Fruit fly (Drosophila melanogaster) whole organism, adult: ENCODE results near the gene CG31104.
A peak's percentile ranks its signal among the peaks of the same experiment; 100 is the strongest.

Source experiments
- CG11617 ChIP-seq: fragments of 200-800 bp; sonication (Bioruptor generic); optimal IDR thresholded peaks from 2 replicates; lab custom pipeline; 2017; ENCODE audit warnings: mild to moderate bottlenecking, missing biosample characterization, missing genetic modification reagents, missing genetic modification characterization
- CG12768 ChIP-seq: fragments of 200-800 bp; sonication (Bioruptor generic); optimal IDR thresholded peaks from 2 replicates; lab custom pipeline; 2017; ENCODE audit warnings: missing biosample characterization, missing genetic modification characterization, mild to moderate bottlenecking, moderate library complexity, missing genetic modification reagents
- CG14711 ChIP-seq: fragments of 200-800 bp; sonication (Bioruptor generic); optimal IDR thresholded peaks from 2 replicates; lab custom pipeline; 2018; ENCODE audit warnings: missing biosample characterization, mild to moderate bottlenecking, missing genetic modification characterization, moderate library complexity
- CG1620 ChIP-seq: fragments of 200-800 bp; sonication (Bioruptor generic); optimal IDR thresholded peaks from 2 replicates; lab custom pipeline; 2016; ENCODE audit warnings: missing biosample characterization, missing genetic modification characterization
- CG33017 ChIP-seq: fragments of 200-800 bp; sonication (Bioruptor generic); optimal IDR thresholded peaks from 2 replicates; lab custom pipeline; 2018; ENCODE audit warnings: missing biosample characterization, mild to moderate bottlenecking, missing genetic modification characterization, moderate library complexity
- CG5204 ChIP-seq: fragments of 200-800 bp; sonication (Bioruptor generic); optimal IDR thresholded peaks from 2 replicates; lab custom pipeline; 2016; ENCODE audit warnings: missing biosample characterization, missing genetic modification characterization
- CG7045 ChIP-seq: fragments of 200-800 bp; sonication (Bioruptor generic); optimal IDR thresholded peaks from 2 replicates; lab custom pipeline; 2017; ENCODE audit warnings: missing biosample characterization, mild to moderate bottlenecking, missing genetic modification characterization
- CG7101 ChIP-seq: fragments of 200-800 bp; sonication (Bioruptor generic); optimal IDR thresholded peaks from 2 replicates; lab custom pipeline; 2018; ENCODE audit warnings: missing biosample characterization, mild to moderate bottlenecking, missing genetic modification characterization, moderate library complexity
- Clk ChIP-seq: fragments of 200-800 bp; sonication (Bioruptor generic); optimal IDR thresholded peaks from 2 replicates; lab custom pipeline; 2017; ENCODE audit warnings: missing biosample characterization, missing genetic modification characterization
- Crg-1 ChIP-seq: fragments of 200-800 bp; sonication (Bioruptor generic); optimal IDR thresholded peaks from 2 replicates; lab custom pipeline; 2016; ENCODE audit warnings: missing biosample characterization, missing genetic modification characterization
- Hr96 ChIP-seq: fragments of 200-800 bp; sonication (Bioruptor generic); optimal IDR thresholded peaks from 2 replicates; lab custom pipeline; 2016; ENCODE audit warnings: missing biosample characterization, missing genetic modification characterization
- Mnt ChIP-seq: fragments of 200-800 bp; sonication (Bioruptor generic); optimal IDR thresholded peaks from 2 replicates; lab custom pipeline; 2016; ENCODE audit warnings: missing biosample characterization, mild to moderate bottlenecking, missing genetic modification characterization
- bab1 ChIP-seq: fragments of 200-800 bp; sonication (Bioruptor generic); optimal IDR thresholded peaks from 3 replicates; lab custom pipeline; 2019; ENCODE audit warnings: missing biosample characterization, mild to moderate bottlenecking, missing genetic modification characterization, moderate library complexity
- cic ChIP-seq: fragments of 200-800 bp; sonication (Bioruptor generic); optimal IDR thresholded peaks from 2 replicates; lab custom pipeline; 2017; ENCODE audit warnings: missing biosample characterization, mild to moderate bottlenecking, missing genetic modification characterization, moderate library complexity
- cnc ChIP-seq, 2 experiments: fragments of >200 bp; optimal IDR thresholded peaks; 2 replicates each; lab custom pipeline; 2017
- kay ChIP-seq: fragments of 200-800 bp; sonication (Bioruptor generic); peaks from one replicate; lab custom pipeline; 2016; ENCODE audit warnings: missing biosample characterization, missing genetic modification characterization, borderline replicate concordance
- ovo ChIP-seq: fragments of 200-800 bp; sonication (Bioruptor generic); optimal IDR thresholded peaks from 2 replicates; lab custom pipeline; 2016; ENCODE audit warnings: missing biosample characterization, missing genetic modification characterization
- pad ChIP-seq: fragments of 200-800 bp; sonication (Bioruptor generic); optimal IDR thresholded peaks from 3 replicates; lab custom pipeline; 2017; ENCODE audit warnings: missing biosample characterization, missing genetic modification characterization, mild to moderate bottlenecking, moderate library complexity, missing genetic modification reagents
- tj ChIP-seq: fragments of 200-800 bp; sonication (Bioruptor generic); optimal IDR thresholded peaks from 3 replicates; lab custom pipeline; 2017; ENCODE audit warnings: missing biosample characterization, mild to moderate bottlenecking, missing genetic modification characterization, moderate library complexity
- toe ChIP-seq: fragments of 200-800 bp; sonication (Bioruptor generic); optimal IDR thresholded peaks from 2 replicates; lab custom pipeline; 2016; ENCODE audit warnings: missing biosample characterization, missing genetic modification characterization

CG31104 gene

DNA sequence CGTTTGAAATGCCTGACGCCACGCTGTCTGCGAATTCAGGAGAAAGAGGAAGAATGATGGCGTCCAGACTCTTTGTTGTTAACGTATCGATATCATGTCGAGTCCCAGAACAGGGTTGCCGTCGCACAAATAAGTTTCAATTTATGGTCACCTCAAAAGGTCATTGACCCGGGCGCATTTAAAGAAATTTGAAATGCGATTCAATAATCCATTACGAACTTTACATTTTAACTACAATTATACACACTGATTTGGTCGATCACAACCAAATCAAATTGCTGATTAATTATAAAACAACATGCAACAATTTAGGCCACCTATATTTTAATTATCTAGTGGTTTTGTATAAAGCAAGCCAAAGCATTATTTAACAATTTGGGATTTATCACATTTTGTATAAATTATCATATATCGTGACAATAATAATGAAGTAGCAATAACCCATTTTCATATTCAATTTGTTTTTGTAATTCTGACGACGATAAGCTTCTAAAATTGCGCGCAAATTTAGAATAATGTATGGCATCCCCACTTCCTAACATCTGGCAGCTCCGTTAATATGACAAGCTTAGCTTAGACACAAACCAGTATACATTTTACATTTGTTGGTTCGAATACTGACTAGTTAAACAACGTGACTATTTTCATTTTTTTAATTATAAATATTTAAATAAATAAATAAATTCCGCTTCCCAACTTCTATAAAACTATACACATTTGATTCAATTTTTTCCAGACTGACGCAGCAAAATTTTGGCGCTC is 40.0 kb upstream of the CG31104 start, which contains the start of gene bam:
Gene bam (minus strand): TSS at position 58 of the 762 bp plus-strand sequence.
- TF ChIP-seq CG7045 (GFP tag; lab: Kevin White, UChicago) (no peak), Crg-1 (GFP tag; lab: Kevin White, UChicago) (peak; percentile 53), Mnt (GFP tag; lab: Kevin White, UChicago) (peak; percentile 44), CG12768 (GFP tag; lab: Kevin White, UChicago) (no peak), cic (no peak), CG14711 (tag; lab: Kevin White, UChicago) (peak; percentile 67), bab1 (GFP tag; lab: Kevin White, UChicago) (peak; percentile 44), CG1620 (GFP tag; lab: Kevin White, UChicago) (no peak), cnc (optimal IDR thresholded peaks at IDR 0.05; lab: Kevin White, UChicago) (no peak), CG11617 (GFP tag; lab: Kevin White, UChicago) (no peak), tj (GFP tag; lab: Kevin White, UChicago) (no peak), CG33017 (tag; lab: Kevin White, UChicago) (no peak), CG7101 (tag; lab: Kevin White, UChicago) (no peak), toe (no peak), ovo (GFP tag; lab: Kevin White, UChicago) (no peak), pad (GFP tag; lab: Kevin White, UChicago) (no peak), kay (peak; percentile 71), CG5204 (GFP tag; lab: Kevin White, UChicago) (no peak)

DNA sequence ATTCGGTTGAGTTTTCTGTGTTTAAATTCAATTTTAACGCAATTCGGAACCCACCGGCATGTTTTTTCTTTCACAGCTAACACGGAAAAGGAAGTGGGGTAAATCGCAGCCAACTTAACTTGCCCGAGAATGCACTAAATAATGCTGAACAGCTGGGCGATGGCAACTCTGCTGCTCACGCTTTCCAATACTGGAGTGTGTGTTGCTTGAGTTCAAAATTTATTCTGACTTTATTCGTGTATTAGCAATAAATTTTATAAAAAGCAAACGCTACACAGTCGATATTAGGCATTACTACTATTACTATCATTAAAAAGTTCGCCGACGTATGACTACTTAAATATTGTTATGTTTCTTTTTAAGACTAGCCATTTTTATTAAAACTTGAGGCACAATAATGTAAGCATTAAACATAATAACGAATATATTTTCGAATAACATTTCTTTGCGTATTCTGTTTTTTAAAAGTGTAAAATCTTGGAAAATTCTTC is 37.8 kb upstream of the CG31104 start, which contains the start of the genes RpS27 and Nup37:
Gene RpS27 (minus strand): TSS at position 136 of the 491 bp plus-strand sequence.
Gene Nup37 (plus strand): TSS at position 280 of the 491 bp plus-strand sequence.
- TF ChIP-seq Mnt (GFP tag; lab: Kevin White, UChicago): peak; percentile 98
- TF ChIP-seq CG12768 (GFP tag; lab: Kevin White, UChicago): peak; percentile 98
- peak; percentile 96 for TF ChIP-seq bab1 (GFP tag; lab: Kevin White, UChicago)
- peak; percentile 99 for TF ChIP-seq CG7101 (tag; lab: Kevin White, UChicago)
- peak; percentile 98 for TF ChIP-seq CG7045 (GFP tag; lab: Kevin White, UChicago)
- peak; percentile 95 for TF ChIP-seq Clk (GFP tag; lab: Kevin White, UChicago)
- TF ChIP-seq CG11617 (GFP tag; lab: Kevin White, UChicago): peak; percentile 99
- TF ChIP-seq kay: peak; percentile 86
- peak; percentile 97 for TF ChIP-seq CG5204 (GFP tag; lab: Kevin White, UChicago)
- peak; percentile 100 for TF ChIP-seq Crg-1 (GFP tag; lab: Kevin White, UChicago)
- TF ChIP-seq cnc (optimal IDR thresholded peaks at IDR 0.05; lab: Kevin White, UChicago): no peak
- TF ChIP-seq tj (GFP tag; lab: Kevin White, UChicago): peak; percentile 85
- peak; percentile 98 for TF ChIP-seq toe
- peak; percentile 94 for TF ChIP-seq CG33017 (tag; lab: Kevin White, UChicago)
- TF ChIP-seq CG14711 (tag; lab: Kevin White, UChicago): peak; percentile 97
- TF ChIP-seq cic: peak; percentile 93
- TF ChIP-seq ovo (GFP tag; lab: Kevin White, UChicago): peak; percentile 100
- TF ChIP-seq pad (GFP tag; lab: Kevin White, UChicago): peak; percentile 95
- TF ChIP-seq Hr96: peak; percentile 99
- peak; percentile 100 for TF ChIP-seq CG1620 (GFP tag; lab: Kevin White, UChicago)

DNA sequence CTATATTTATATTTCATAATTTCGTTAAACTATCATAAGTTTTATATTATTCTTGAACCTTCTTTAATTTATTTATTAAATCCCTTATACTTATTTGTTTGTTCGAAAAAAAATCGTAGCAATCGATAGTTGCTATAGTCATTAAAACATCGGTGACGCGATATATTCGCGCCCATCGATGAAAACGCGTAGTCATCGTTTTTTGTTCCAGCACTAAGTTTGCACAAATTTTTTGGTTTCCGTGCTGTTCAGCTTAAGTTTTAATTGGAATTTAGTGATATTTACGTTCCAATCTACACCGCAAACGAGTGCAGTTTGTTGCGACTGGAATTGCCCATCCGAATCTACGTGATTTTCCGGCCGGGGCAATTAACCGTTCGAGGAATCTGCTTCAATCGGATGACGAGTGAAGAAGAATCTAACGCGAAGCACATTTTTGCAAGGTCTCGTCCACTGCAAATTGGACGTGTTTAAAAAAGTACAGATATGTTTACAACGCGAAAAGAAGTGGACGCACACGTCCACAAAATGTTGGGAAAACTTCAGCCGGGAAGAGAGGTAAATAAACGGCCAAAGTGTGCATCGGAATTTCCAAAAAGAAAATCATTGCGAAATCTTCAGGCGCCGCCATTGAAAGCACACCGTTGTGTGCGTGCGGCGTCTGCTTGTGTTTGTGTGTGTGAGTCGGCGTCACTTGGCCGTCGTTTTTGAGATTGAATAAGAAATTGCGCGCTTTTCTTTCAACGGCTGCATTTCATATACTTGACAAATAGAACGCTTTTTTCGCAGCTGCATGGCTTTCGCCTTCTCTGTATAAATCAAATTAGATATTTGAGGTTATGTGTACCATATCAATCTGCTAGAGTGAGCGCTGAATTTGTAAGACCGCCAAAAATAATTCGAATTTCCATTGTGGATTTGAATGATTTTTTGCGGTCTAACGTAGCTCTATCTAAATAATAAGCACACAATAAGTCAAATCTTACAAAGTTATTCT is 35.8 kb upstream of the CG31104 start, which contains the start of gene Nup358:
Gene Nup358 (plus strand): TSS at position 204 of the 997 bp plus-strand sequence.
- TF ChIP-seq tj (GFP tag; lab: Kevin White, UChicago) (peak; percentile 98), CG11617 (GFP tag; lab: Kevin White, UChicago) (peak; percentile 30), cnc (optimal IDR thresholded peaks at IDR 0.05; lab: Kevin White, UChicago) (peak; percentile 20 to 70), toe (no peak), CG12768 (GFP tag; lab: Kevin White, UChicago) (no peak), CG7045 (GFP tag; lab: Kevin White, UChicago) (no peak), cic (no peak), Hr96 (no peak), CG5204 (GFP tag; lab: Kevin White, UChicago) (no peak), kay (no peak), Crg-1 (GFP tag; lab: Kevin White, UChicago) (no peak), Clk (GFP tag; lab: Kevin White, UChicago) (no peak), CG1620 (GFP tag; lab: Kevin White, UChicago) (peak; percentile 40), Mnt (GFP tag; lab: Kevin White, UChicago) (peak; percentile 49), ovo (GFP tag; lab: Kevin White, UChicago) (peak; percentile 4), pad (GFP tag; lab: Kevin White, UChicago) (no peak), CG7101 (tag; lab: Kevin White, UChicago) (peak; percentile 28), bab1 (GFP tag; lab: Kevin White, UChicago) (peak; percentile 43), CG14711 (tag; lab: Kevin White, UChicago) (no peak), CG33017 (tag; lab: Kevin White, UChicago) (no peak)

DNA sequence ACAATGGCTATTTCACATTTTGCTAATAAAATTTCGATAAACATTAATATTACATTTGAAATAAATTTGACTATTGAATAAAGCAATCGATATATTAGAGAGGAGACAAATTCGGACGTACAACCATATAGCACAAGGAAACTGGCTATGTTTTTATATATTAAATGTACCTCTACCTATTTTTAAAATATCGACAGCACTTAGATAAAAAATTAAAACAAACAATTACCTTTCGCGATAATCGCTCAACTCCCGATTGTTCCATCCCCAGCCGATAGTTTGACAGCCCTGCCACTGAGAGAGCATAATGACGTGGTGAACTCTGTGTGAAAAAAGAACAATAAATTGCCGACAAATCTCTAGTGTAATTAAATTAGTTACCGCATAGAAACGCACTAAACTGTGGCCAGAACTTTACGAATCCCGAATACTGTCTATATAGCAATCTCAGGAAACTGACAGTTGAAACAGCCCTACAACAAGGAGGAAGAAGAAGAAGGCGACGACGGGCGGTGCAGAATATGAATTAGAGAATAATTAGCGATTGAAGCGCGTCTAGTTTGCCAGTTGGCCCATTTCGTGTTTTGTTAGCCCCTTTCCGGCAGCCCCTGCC is 26.5 kb upstream of the CG31104 start, which contains the start of gene CG11857:
Gene CG11857 (plus strand): TSS at position 271 of the 613 bp plus-strand sequence.
- TF ChIP-seq cnc (optimal IDR thresholded peaks at IDR 0.05; lab: Kevin White, UChicago) (no peak), Crg-1 (GFP tag; lab: Kevin White, UChicago) (peak; percentile 98), toe (peak; percentile 99), Clk (GFP tag; lab: Kevin White, UChicago) (peak; percentile 98), CG14711 (tag; lab: Kevin White, UChicago) (peak; percentile 94), bab1 (GFP tag; lab: Kevin White, UChicago) (peak; percentile 98), pad (GFP tag; lab: Kevin White, UChicago) (peak; percentile 89), Hr96 (peak; percentile 98), CG11617 (GFP tag; lab: Kevin White, UChicago) (peak; percentile 97), tj (GFP tag; lab: Kevin White, UChicago) (peak; percentile 87), CG12768 (GFP tag; lab: Kevin White, UChicago) (peak; percentile 98), CG1620 (GFP tag; lab: Kevin White, UChicago) (peak; percentile 99), CG5204 (GFP tag; lab: Kevin White, UChicago) (no peak), Mnt (GFP tag; lab: Kevin White, UChicago) (peak; percentile 92), CG7101 (tag; lab: Kevin White, UChicago) (peak; percentile 98), CG7045 (GFP tag; lab: Kevin White, UChicago) (peak; percentile 97), kay (no peak), CG33017 (tag; lab: Kevin White, UChicago) (peak; percentile 95), cic (peak; percentile 84), ovo (GFP tag; lab: Kevin White, UChicago) (peak; percentile 94)
